Fruit fly (Drosophila melanogaster) whole organism, embryonic: ENCODE measurements around the gene Gss1.
A peak's percentile ranks its signal among the peaks of the same experiment; 100 is the strongest.

Experiments used
- Ada2b ChIP-seq: fragments of 200-800 bp; sonication (Bioruptor generic); IDR thresholded peaks from 2 replicates; pipeline ENCODE4 v1.3.6; 2022; ENCODE audit warnings: missing biosample characterization, missing genetic modification characterization
- CG11695 ChIP-seq: fragments of 200-800 bp; sonication (Bioruptor generic); IDR thresholded peaks from 3 replicates; pipeline ENCODE4 v1.3.6; 2022; ENCODE audit warnings: missing biosample characterization, missing genetic modification characterization
- CG12219 ChIP-seq: fragments of 200-800 bp; sonication (Bioruptor generic); optimal IDR thresholded peaks from 3 replicates; lab custom pipeline; 2018; ENCODE audit warnings: missing biosample characterization, mild to moderate bottlenecking, missing genetic modification characterization
- CG14965 ChIP-seq: fragments of 200-800 bp; sonication (Bioruptor generic); optimal IDR thresholded peaks from 2 replicates; lab custom pipeline; 2016; ENCODE audit warnings: missing biosample characterization, missing genetic modification characterization, borderline replicate concordance
- CG15514 ChIP-seq: fragments of 200-800 bp; sonication (Bioruptor generic); optimal IDR thresholded peaks from 3 replicates; lab custom pipeline; 2017; ENCODE audit warnings: missing biosample characterization, missing genetic modification characterization, mild to moderate bottlenecking, moderate library complexity, missing genetic modification reagents
- CG17385 ChIP-seq: fragments of 200-800 bp; sonication (Bioruptor generic); optimal IDR thresholded peaks from 3 replicates; lab custom pipeline; 2018; ENCODE audit warnings: missing biosample characterization, mild to moderate bottlenecking, missing genetic modification characterization
- CG18619 ChIP-seq: fragments of 200-800 bp; sonication (Bioruptor generic); optimal IDR thresholded peaks from 3 replicates; lab custom pipeline; 2017; ENCODE audit warnings: missing biosample characterization, mild to moderate bottlenecking, missing genetic modification characterization
- CG2120 ChIP-seq: fragments of 200-800 bp; sonication (Bioruptor generic); optimal IDR thresholded peaks from 3 replicates; lab custom pipeline; 2016; ENCODE audit warnings: missing biosample characterization, missing genetic modification characterization
- CG30431 ChIP-seq: fragments of 200-800 bp; sonication (Bioruptor generic); optimal IDR thresholded peaks from 2 replicates; lab custom pipeline; 2017; ENCODE audit warnings: missing biosample characterization, missing genetic modification characterization
- CG33213 ChIP-seq: fragments of 200-800 bp; sonication (Bioruptor generic); optimal IDR thresholded peaks from 3 replicates; lab custom pipeline; 2016; ENCODE audit warnings: missing biosample characterization, missing genetic modification characterization
- CG3847 ChIP-seq: fragments of 200-800 bp; sonication (Bioruptor generic); IDR thresholded peaks from 2 replicates; pipeline ENCODE4 v1.3.6; 2022; ENCODE audit warnings: missing biosample characterization, missing genetic modification characterization
- CG4820 ChIP-seq: fragments of 200-800 bp; sonication (Bioruptor generic); optimal IDR thresholded peaks from 3 replicates; lab custom pipeline; 2016; ENCODE audit warnings: missing biosample characterization, missing genetic modification characterization
- CG6791 ChIP-seq: fragments of 200-800 bp; sonication (Bioruptor generic); IDR thresholded peaks from 3 replicates; pipeline ENCODE4 v1.3.6; 2022; ENCODE audit warnings: missing biosample characterization, missing genetic modification characterization; ENCODE audit not compliant: partially characterized antibody
- CG7271 ChIP-seq: fragments of 200-800 bp; sonication (Bioruptor generic); optimal IDR thresholded peaks from 2 replicates; lab custom pipeline; 2018; ENCODE audit warnings: missing biosample characterization, mild to moderate bottlenecking, missing genetic modification characterization, moderate library complexity
- CG7745 ChIP-seq: fragments of 200-800 bp; sonication (Bioruptor generic); optimal IDR thresholded peaks from 2 replicates; lab custom pipeline; 2018; ENCODE audit warnings: missing biosample characterization, mild to moderate bottlenecking, missing genetic modification characterization, moderate library complexity
- CG9797 ChIP-seq: fragments of 200-800 bp; sonication (Bioruptor generic); optimal IDR thresholded peaks from 3 replicates; lab custom pipeline; 2018; ENCODE audit warnings: missing biosample characterization, mild to moderate bottlenecking, missing genetic modification characterization
- Doc2 ChIP-seq: fragments of 200-800 bp; sonication (Bioruptor generic); IDR thresholded peaks from 2 replicates; pipeline ENCODE4 v1.3.6; 2022; ENCODE audit warnings: missing biosample characterization, missing genetic modification characterization
- E2f2 ChIP-seq: fragments of 200-800 bp; sonication (Bioruptor generic); IDR thresholded peaks from 2 replicates; pipeline ENCODE4 v1.3.6; 2022; ENCODE audit warnings: missing biosample characterization, missing genetic modification characterization
- HHEX ChIP-seq: fragments of 200-800 bp; sonication (Bioruptor generic); optimal IDR thresholded peaks from 3 replicates; lab custom pipeline; 2017; ENCODE audit warnings: missing biosample characterization, mild to moderate bottlenecking, missing genetic modification characterization, missing genetic modification reagents
- Hr51 ChIP-seq, 2 experiments: fragments of 200-800 bp; sonication (Bioruptor generic); optimal IDR thresholded peaks; 2 replicates in 1 of 2; 3 replicates in 1 of 2; lab custom pipeline; 2016 to 2018; ENCODE audit warnings: missing biosample characterization in 2 of 2, missing genetic modification characterization in 2 of 2, mild to moderate bottlenecking in 1 of 2, moderate library complexity in 1 of 2
- Lim3 ChIP-seq: fragments of 200-800 bp; sonication (Bioruptor generic); IDR thresholded peaks from 2 replicates; pipeline ENCODE4 v1.3.6; 2022; ENCODE audit warnings: missing biosample characterization, missing genetic modification characterization
- MBD-R2 ChIP-seq: fragments of 200-800 bp; sonication (Bioruptor generic); IDR thresholded peaks from 2 replicates; pipeline ENCODE4 v1.3.6; 2022; ENCODE audit warnings: missing biosample characterization, missing genetic modification characterization
- Ravus ChIP-seq: fragments of 200-800 bp; sonication (Bioruptor generic); IDR thresholded peaks from 2 replicates; pipeline ENCODE4 v1.3.6; 2022; ENCODE audit warnings: missing biosample characterization, missing genetic modification characterization
- az2 ChIP-seq: fragments of 200-800 bp; sonication (Bioruptor generic); optimal IDR thresholded peaks from 3 replicates; lab custom pipeline; 2016; ENCODE audit warnings: missing biosample characterization, missing genetic modification characterization
- bcd ChIP-seq: fragments of 200-800 bp; sonication (Bioruptor generic); optimal IDR thresholded peaks from 2 replicates; lab custom pipeline; 2017; ENCODE audit warnings: missing biosample characterization, mild to moderate bottlenecking, missing genetic modification characterization
- chm ChIP-seq: fragments of 200-800 bp; sonication (Bioruptor generic); IDR thresholded peaks from 2 replicates; pipeline ENCODE4 v1.3.6; 2022; ENCODE audit warnings: missing biosample characterization, missing genetic modification characterization
- crol ChIP-seq: fragments of 200-800 bp; sonication (Bioruptor generic); IDR thresholded peaks from 2 replicates; pipeline ENCODE4 v1.3.6; 2022; ENCODE audit warnings: missing biosample characterization, missing genetic modification characterization
- disco-r ChIP-seq: fragments of 200-800 bp; sonication (Bioruptor generic); optimal IDR thresholded peaks from 2 replicates; lab custom pipeline; 2016; ENCODE audit warnings: missing biosample characterization, missing genetic modification characterization
- dm ChIP-seq: fragments of 200-800 bp; sonication (Bioruptor generic); optimal IDR thresholded peaks from 3 replicates; lab custom pipeline; 2016; ENCODE audit warnings: missing biosample characterization, missing genetic modification characterization
- dysf ChIP-seq: fragments of 200-800 bp; sonication (Bioruptor generic); IDR thresholded peaks from 3 replicates; pipeline ENCODE4 v1.3.6; 2022; ENCODE audit warnings: missing biosample characterization, missing genetic modification characterization
- esg ChIP-seq: fragments of 200-800 bp; sonication (Bioruptor generic); conservative IDR thresholded peaks from 2 replicates; pipeline ENCODE4 v1.3.6; 2022; ENCODE audit warnings: missing biosample characterization, missing genetic modification characterization
- jumu ChIP-seq: fragments of 200-800 bp; sonication (Bioruptor generic); optimal IDR thresholded peaks from 3 replicates; lab custom pipeline; 2016; ENCODE audit warnings: missing biosample characterization, missing genetic modification characterization
- kah ChIP-seq: fragments of 200-800 bp; sonication (Bioruptor generic); optimal IDR thresholded peaks from 2 replicates; lab custom pipeline; 2018; ENCODE audit warnings: missing biosample characterization, mild to moderate bottlenecking, missing genetic modification characterization
- lmd ChIP-seq: fragments of 200-800 bp; sonication (Bioruptor generic); IDR thresholded peaks from 2 replicates; pipeline ENCODE4 v1.3.6; 2022; ENCODE audit warnings: missing biosample characterization, missing genetic modification characterization
- nerfin-2 ChIP-seq: fragments of 200-800 bp; sonication (Bioruptor generic); IDR thresholded peaks from 2 replicates; pipeline ENCODE4 v1.3.6; 2022; ENCODE audit warnings: missing biosample characterization, missing genetic modification characterization; ENCODE audit not compliant: partially characterized antibody
- pan ChIP-seq, 4 experiments: fragments of >200 bp in 3 of 4; fragments of 200-800 bp in 1 of 4; sonication (Bioruptor generic) in 1 of 4; optimal IDR thresholded peaks in 3 of 4; IDR thresholded peaks in 1 of 4; 2 replicates each; pipeline versions ENCODE4 v1.3.6 to Lab custom; 2017 to 2022; ENCODE audit warnings: missing biosample characterization in 2 of 4, missing genetic modification characterization in 2 of 4, mixed read lengths in 1 of 4
- pb ChIP-seq: fragments of 200-800 bp; sonication (Bioruptor generic); optimal IDR thresholded peaks from 3 replicates; lab custom pipeline; 2016; ENCODE audit warnings: missing biosample characterization, missing genetic modification characterization
- peb ChIP-seq: fragments of 200-800 bp; sonication (Bioruptor generic); IDR thresholded peaks from 2 replicates; pipeline ENCODE4 v1.3.6; 2022; ENCODE audit warnings: missing biosample characterization, missing genetic modification characterization
- phol ChIP-seq: fragments of 200-800 bp; sonication (Bioruptor generic); optimal IDR thresholded peaks from 3 replicates; lab custom pipeline; 2018; ENCODE audit warnings: missing biosample characterization, mild to moderate bottlenecking, missing genetic modification characterization, moderate library complexity
- pnt ChIP-seq: fragments of 200-800 bp; sonication (Bioruptor generic); optimal IDR thresholded peaks from 3 replicates; lab custom pipeline; 2016; ENCODE audit warnings: missing biosample characterization, missing genetic modification characterization
- sd ChIP-seq: fragments of 200-800 bp; sonication (Bioruptor generic); optimal IDR thresholded peaks from 3 replicates; lab custom pipeline; 2018; ENCODE audit warnings: missing biosample characterization, mild to moderate bottlenecking, missing genetic modification characterization, moderate library complexity
- sens ChIP-seq: fragments of 200-800 bp; sonication (Bioruptor generic); peaks from one replicate; lab custom pipeline; 2016; ENCODE audit warnings: missing biosample characterization, missing genetic modification characterization
- slou ChIP-seq: fragments of 200-800 bp; sonication (Bioruptor generic); optimal IDR thresholded peaks from 3 replicates; lab custom pipeline; 2016; ENCODE audit warnings: missing biosample characterization, missing genetic modification characterization
- sob ChIP-seq: fragments of 200-800 bp; sonication (Bioruptor generic); IDR thresholded peaks from 2 replicates; pipeline ENCODE4 v1.3.6; 2022; ENCODE audit warnings: missing biosample characterization, missing genetic modification characterization
- stwl ChIP-seq: fragments of 200-800 bp; sonication (Bioruptor generic); optimal IDR thresholded peaks from 3 replicates; lab custom pipeline; 2018; ENCODE audit warnings: missing biosample characterization, mild to moderate bottlenecking, missing genetic modification characterization, moderate library complexity
- tap ChIP-seq: fragments of 200-800 bp; optimal IDR thresholded peaks from 3 replicates; lab custom pipeline; 2019; ENCODE audit warnings: missing biosample characterization, mild to moderate bottlenecking, missing genetic modification characterization, moderate library complexity
- tx ChIP-seq: fragments of 200-800 bp; sonication (Bioruptor generic); optimal IDR thresholded peaks from 2 replicates; lab custom pipeline; 2016; ENCODE audit warnings: missing biosample characterization, missing genetic modification characterization
- wor ChIP-seq: fragments of 200-800 bp; sonication (Bioruptor generic); IDR thresholded peaks from 2 replicates; pipeline ENCODE4 v1.3.6; 2022; ENCODE audit warnings: missing biosample characterization, missing genetic modification characterization

The Gss1 gene

dm6 chrX:17881138-17882121 lies 7.9 kb upstream of the Gss1 start (continued):
- 0 out of 2 replicates have a peak, but pooled peaks have one; percentile 23 for TF ChIP-seq wor (GFP tag; lab: Robert Waterston, UW)
- no peak for TF ChIP-seq kah (GFP tag; lab: Kevin White, UChicago)
- peak; percentile 28 for TF ChIP-seq jumu (GFP tag; lab: Kevin White, UChicago)
- TF ChIP-seq sd (tag; lab: Kevin White, UChicago): peak; percentile 75
- 0 out of 2 replicates have a peak, but pooled peaks have one; percentile 13 for TF ChIP-seq chm
- no peak for TF ChIP-seq Lim3 (GFP tag; lab: Robert Waterston, UW)
- peak; percentile 5 for TF ChIP-seq HHEX (GFP tag; lab: Kevin White, UChicago)
- TF ChIP-seq stwl (tag; lab: Kevin White, UChicago): no peak
- no peak for TF ChIP-seq Doc2
- TF ChIP-seq pnt (GFP tag; lab: Kevin White, UChicago): peak; percentile 32
- peak; percentile 16 for TF ChIP-seq CG18619 (GFP tag; lab: Kevin White, UChicago)
- TF ChIP-seq crol (GFP tag; lab: Robert Waterston, UW): peak; percentile 82
- no peak for TF ChIP-seq CG14965 (GFP tag; lab: Kevin White, UChicago)
- TF ChIP-seq CG9797: no peak
- TF ChIP-seq Ada2b (GFP tag; lab: Robert Waterston, UW): peak; percentile 16; the same call in 1 of the 2 replicates
- TF ChIP-seq CG15514: peak; percentile 25
- peak; percentile 71 for TF ChIP-seq bcd (GFP tag; lab: Kevin White, UChicago)
- peak; percentile 2 for TF ChIP-seq pb
- peak; percentile 71 for TF ChIP-seq lmd
- TF ChIP-seq dysf (GFP tag; lab: Robert Waterston, UW): peak; percentile 71; the same call in 2 of the 3 replicates
- TF ChIP-seq CG6791 (GFP tag; lab: Robert Waterston, UW): no peak
- TF ChIP-seq dm (GFP tag; lab: Kevin White, UChicago): no peak
- peak; percentile 51 for TF ChIP-seq phol (tag; lab: Kevin White, UChicago)
- peak; percentile 21 for TF ChIP-seq CG12219 (GFP tag; lab: Kevin White, UChicago)
- no peak for TF ChIP-seq E2f2 (GFP tag; lab: Robert Waterston, UW)
- no peak for TF ChIP-seq slou (GFP tag; lab: Kevin White, UChicago)
- peak; percentile 31 for TF ChIP-seq tap (tag; lab: Kevin White, UChicago)
- no peak for TF ChIP-seq peb (GFP tag; lab: Robert Waterston, UW)
- TF ChIP-seq CG4820: no peak
- peak; percentile 41; the same call in 1 of the 2 replicates for TF ChIP-seq sob (GFP tag; lab: Robert Waterston, UW)
- peak; percentile 37; the same call in 1 of the 2 replicates for TF ChIP-seq MBD-R2 (GFP tag; lab: Robert Waterston, UW)
- no peak for TF ChIP-seq pan (optimal IDR thresholded peaks at IDR 0.05; lab: Kevin White, UChicago)
- peak in 1 of 2 experiments; percentile 59 for TF ChIP-seq pan (GFP tag; optimal IDR thresholded peaks at IDR 0.05 in 1 of 2, IDR thresholded peaks at IDR 0.05 in 1 of 2)
- no peak for TF ChIP-seq CG7745
- no peak for TF ChIP-seq Ravus (GFP tag; lab: Robert Waterston, UW)
- TF ChIP-seq disco-r (GFP tag; lab: Kevin White, UChicago): no peak
- TF ChIP-seq nerfin-2 (GFP tag; lab: Robert Waterston, UW): no peak
- TF ChIP-seq CG11695: 0 out of 3 replicates have a peak, but pooled peaks have one; percentile 27
- peak; percentile 16 for TF ChIP-seq tx (GFP tag; lab: Kevin White, UChicago)
- TF ChIP-seq Hr51 (GFP tag; optimal IDR thresholded peaks at IDR 0.05; lab: Kevin White, UChicago): peak; percentile 6 to 59
- TF ChIP-seq CG7271: no peak
- TF ChIP-seq CG3847 (GFP tag; lab: Robert Waterston, UW): peak; percentile 44
- TF ChIP-seq esg (GFP tag; lab: Robert Waterston, UW): no peak
- peak; percentile 76 for TF ChIP-seq CG2120 (GFP tag; lab: Kevin White, UChicago)
- peak; percentile 26 for TF ChIP-seq az2 (GFP tag; lab: Kevin White, UChicago)
- TF ChIP-seq CG33213 (GFP tag; lab: Kevin White, UChicago): peak; percentile 9
- TF ChIP-seq sens (GFP tag; lab: Kevin White, UChicago): peak; percentile 55
- peak; percentile 17 for TF ChIP-seq CG17385 (GFP tag; lab: Kevin White, UChicago)
- TF ChIP-seq CG30431 (GFP tag; lab: Kevin White, UChicago): no peak
